Worm (Caenorhabditis elegans) whole organism, young adult: ENCODE measurements around the gene nxf-1.

Experiments
- C06A6.2 ChIP-seq: fragments of 200-800 bp; sonication (Bioruptor generic); conservative IDR thresholded peaks from 2 replicates; pipeline ENCODE4 v1.3.6; 2022; ENCODE audit warnings: missing genetic modification characterization, missing compliant biosample characterization
- C17E4.6 ChIP-seq: fragments of 200-800 bp; sonication (Bioruptor generic); IDR thresholded peaks from 2 replicates; pipeline ENCODE4 v1.3.6; 2022; ENCODE audit warnings: missing genetic modification reagents, missing genetic modification characterization, missing compliant biosample characterization
- F22D6.2 ChIP-seq: sonication (generic microtip); optimal IDR thresholded peaks from 2 replicates; lab custom pipeline; 2016; ENCODE audit warnings: mild to moderate bottlenecking, missing genetic modification characterization, missing compliant biosample characterization
- F33H1.4 ChIP-seq: fragments of 200-800 bp; sonication (Bioruptor generic); IDR thresholded peaks from 2 replicates; pipeline ENCODE4 v1.3.6; 2022; ENCODE audit warnings: missing genetic modification reagents, missing genetic modification characterization, missing compliant biosample characterization
- F39B2.1 ChIP-seq: fragments of 200-800 bp; sonication (Bioruptor generic); IDR thresholded peaks from 2 replicates; pipeline ENCODE4 v1.3.6; 2022; ENCODE audit warnings: missing genetic modification reagents, missing genetic modification characterization, missing compliant biosample characterization
- F55B11.4 ChIP-seq: sonication (generic microtip); optimal IDR thresholded peaks from 2 replicates; lab custom pipeline; 2016; ENCODE audit warnings: missing compliant biosample characterization, missing genetic modification characterization, borderline replicate concordance; ENCODE audit not compliant: insufficient read depth
- K12H6.12 ChIP-seq: fragments of 200-800 bp; sonication (Bioruptor generic); optimal IDR thresholded peaks from 2 replicates; lab custom pipeline; 2018; ENCODE audit warnings: mild to moderate bottlenecking, missing genetic modification characterization, missing compliant biosample characterization
- Y53F4B.3 ChIP-seq: fragments of 200-800 bp; sonication (Bioruptor generic); IDR thresholded peaks from 2 replicates; pipeline ENCODE4 v1.3.6; 2022; ENCODE audit warnings: missing genetic modification reagents, missing genetic modification characterization, missing compliant biosample characterization
- Y79H2A.3 ChIP-seq: fragments of 200-800 bp; sonication (Bioruptor generic); conservative IDR thresholded peaks from 2 replicates; pipeline ENCODE4 v1.3.6; 2022; ENCODE audit warnings: missing genetic modification reagents, missing genetic modification characterization, missing compliant biosample characterization
- atf-7 ChIP-seq: sonication (generic microtip); optimal IDR thresholded peaks from 2 replicates; lab custom pipeline; 2017; ENCODE audit warnings: mild to moderate bottlenecking, missing genetic modification characterization, missing compliant biosample characterization
- athp-1 ChIP-seq: sonication (generic microtip); optimal IDR thresholded peaks from 2 replicates; lab custom pipeline; 2017; ENCODE audit warnings: mild to moderate bottlenecking, missing genetic modification characterization, missing compliant biosample characterization
- attf-5 ChIP-seq: fragments of 200-800 bp; sonication (Bioruptor generic); optimal IDR thresholded peaks from 2 replicates; lab custom pipeline; 2018; ENCODE audit warnings: mild to moderate bottlenecking, missing genetic modification characterization, missing compliant biosample characterization
- attf-6 ChIP-seq: fragments of 200-800 bp; sonication (Bioruptor generic); IDR thresholded peaks from 2 replicates; pipeline ENCODE4 v1.3.6; 2022; ENCODE audit warnings: missing genetic modification reagents, missing genetic modification characterization, missing compliant biosample characterization
- ccch-3 ChIP-seq: fragments of 200-800 bp; sonication (Bioruptor generic); optimal IDR thresholded peaks from 2 replicates; lab custom pipeline; 2018; ENCODE audit warnings: mild to moderate bottlenecking, missing genetic modification characterization, missing compliant biosample characterization
- cebp-2 ChIP-seq: fragments of 200-800 bp; sonication (Bioruptor generic); IDR thresholded peaks from 2 replicates; pipeline ENCODE4 v1.3.6; 2022; ENCODE audit warnings: missing genetic modification characterization, missing compliant biosample characterization
- ceh-100 ChIP-seq: fragments of 200-800 bp; sonication (Bioruptor generic); IDR thresholded peaks from 2 replicates; pipeline ENCODE4 v1.3.6; 2022; ENCODE audit warnings: missing genetic modification reagents, missing genetic modification characterization, missing compliant biosample characterization
- ceh-27 ChIP-seq: fragments of 200-800 bp; sonication (Bioruptor generic); optimal IDR thresholded peaks from 2 replicates; lab custom pipeline; 2018; ENCODE audit warnings: mild to moderate bottlenecking, missing genetic modification characterization, moderate library complexity, missing compliant biosample characterization
- ceh-40 ChIP-seq: fragments of 200-800 bp; sonication (Bioruptor generic); IDR thresholded peaks from 2 replicates; pipeline ENCODE4 v1.3.6; 2022; ENCODE audit warnings: missing genetic modification characterization, missing compliant biosample characterization
- dpff-1 ChIP-seq: sonication (generic microtip); optimal IDR thresholded peaks from 2 replicates; lab custom pipeline; 2017; ENCODE audit warnings: mild to moderate bottlenecking, missing genetic modification characterization, missing compliant biosample characterization
- egl-18 ChIP-seq: fragments of 200-800 bp; sonication (Bioruptor generic); IDR thresholded peaks from 2 replicates; pipeline ENCODE4 v1.3.6; 2022; ENCODE audit warnings: missing genetic modification reagents, missing genetic modification characterization, missing compliant biosample characterization
- egl-44 ChIP-seq: fragments of 200-800 bp; sonication (Bioruptor generic); IDR thresholded peaks from 2 replicates; pipeline ENCODE4 v1.3.6; 2022; ENCODE audit warnings: missing genetic modification reagents, missing genetic modification characterization, missing compliant biosample characterization
- ekl-4 ChIP-seq: fragments of 200-800 bp; sonication (Bioruptor generic); IDR thresholded peaks from 2 replicates; pipeline ENCODE4 v1.3.6; 2022; ENCODE audit warnings: missing genetic modification reagents, missing genetic modification characterization, missing compliant biosample characterization
- gei-17 ChIP-seq: fragments of 200-800 bp; sonication (Bioruptor generic); optimal IDR thresholded peaks from 2 replicates; lab custom pipeline; 2018; ENCODE audit warnings: mild to moderate bottlenecking, missing genetic modification characterization, missing compliant biosample characterization
- hrde-1 ChIP-seq: sonication (generic microtip); optimal IDR thresholded peaks from 2 replicates; lab custom pipeline; 2016; ENCODE audit warnings: missing genetic modification characterization, mild to moderate bottlenecking, missing compliant biosample characterization, moderate library complexity, missing genotype, missing genetic modification reagents, borderline replicate concordance
- hsf-1 ChIP-seq: fragments of 200-800 bp; sonication (Bioruptor generic); IDR thresholded peaks from 2 replicates; pipeline ENCODE4 v1.3.6; 2022; ENCODE audit warnings: missing genetic modification reagents, missing genetic modification characterization, missing compliant biosample characterization
- lin-26 ChIP-seq: fragments of 200-800 bp; sonication (Bioruptor generic); IDR thresholded peaks from 2 replicates; pipeline ENCODE4 v1.3.6; 2022; ENCODE audit warnings: missing genetic modification reagents, missing genetic modification characterization, missing compliant biosample characterization
- lin-35 ChIP-seq, 3 experiments: fragments of 150-350 bp in 2 of 3; sonication (generic microtip) in 1 of 3; optimal IDR thresholded peaks; 2 replicates each; lab custom pipeline; 2014 to 2018; ENCODE audit warnings: missing biosample characterization in 3 of 3, missing genetic modification characterization in 3 of 3, missing genetic modification reagents in 3 of 3
- madf-3 ChIP-seq: fragments of 200-800 bp; sonication (Bioruptor generic); IDR thresholded peaks from 2 replicates; pipeline ENCODE4 v1.3.6; 2022; ENCODE audit warnings: missing genetic modification reagents, missing genetic modification characterization, missing compliant biosample characterization
- madf-8 ChIP-seq: fragments of 200-800 bp; sonication (Bioruptor generic); conservative IDR thresholded peaks from 2 replicates; pipeline ENCODE4 v1.3.6; 2022; ENCODE audit warnings: missing genetic modification reagents, missing genetic modification characterization, missing compliant biosample characterization
- mcd-1 ChIP-seq: fragments of 200-800 bp; sonication (Bioruptor generic); IDR thresholded peaks from 2 replicates; pipeline ENCODE4 v1.3.6; 2022; ENCODE audit warnings: missing genetic modification reagents, missing genetic modification characterization, missing compliant biosample characterization
- nfyb-1 ChIP-seq: fragments of 200-800 bp; sonication (Bioruptor generic); IDR thresholded peaks from 2 replicates; pipeline ENCODE4 v1.3.6; 2022; ENCODE audit warnings: missing genetic modification reagents, missing genetic modification characterization, missing compliant biosample characterization
- nhr-27 ChIP-seq: fragments of 200-800 bp; sonication (Bioruptor generic); optimal IDR thresholded peaks from 2 replicates; lab custom pipeline; 2018; ENCODE audit warnings: mild to moderate bottlenecking, missing genetic modification characterization, moderate library complexity, missing compliant biosample characterization
- nhr-80 ChIP-seq: sonication (generic microtip); optimal IDR thresholded peaks from 2 replicates; lab custom pipeline; 2016; ENCODE audit warnings: missing genetic modification characterization, missing compliant biosample characterization
- nhr-90 ChIP-seq: sonication (generic microtip); optimal IDR thresholded peaks from 2 replicates; lab custom pipeline; 2016; ENCODE audit warnings: missing genotype, mild to moderate bottlenecking, missing genetic modification characterization, missing compliant biosample characterization
- repo-1 ChIP-seq: sonication (generic microtip); optimal IDR thresholded peaks from 2 replicates; lab custom pipeline; 2017; ENCODE audit warnings: mild to moderate bottlenecking, missing genetic modification characterization, missing compliant biosample characterization
- sea-2 ChIP-seq: fragments of 200-800 bp; sonication (Bioruptor generic); IDR thresholded peaks from 2 replicates; pipeline ENCODE4 v1.3.6; 2022; ENCODE audit warnings: missing genetic modification characterization, missing compliant biosample characterization
- snpc-1.3 ChIP-seq: sonication (generic microtip); optimal IDR thresholded peaks from 2 replicates; lab custom pipeline; 2017; ENCODE audit warnings: missing genetic modification characterization, mild to moderate bottlenecking, missing compliant biosample characterization, antibody characterized with exemption, moderate library complexity, missing genotype, missing genetic modification reagents; ENCODE audit not compliant: insufficient read depth
- snpc-4 ChIP-seq, 5 experiments: fragments of 150-350 bp in 1 of 5; sonication (generic microtip) in 4 of 5; optimal IDR thresholded peaks; 2 replicates each; lab custom pipeline; 2014 to 2018; ENCODE audit warnings: missing genetic modification characterization in 5 of 5, missing biosample characterization in 3 of 5, antibody characterized with exemption in 2 of 5, mild to moderate bottlenecking in 2 of 5, missing compliant biosample characterization in 2 of 5, missing genotype in 2 of 5, moderate library complexity in 2 of 5, missing genetic modification reagents in 1 of 5
- sptf-2 ChIP-seq: fragments of 200-800 bp; sonication (Bioruptor generic); optimal IDR thresholded peaks from 2 replicates; lab custom pipeline; 2018; ENCODE audit warnings: mild to moderate bottlenecking, missing genetic modification characterization, missing compliant biosample characterization
- unc-130 ChIP-seq: sonication (generic microtip); optimal IDR thresholded peaks from 2 replicates; lab custom pipeline; 2016; ENCODE audit warnings: missing genetic modification reagents, missing genetic modification characterization, missing compliant biosample characterization
- unc-62 ChIP-seq: fragments of 150-350 bp; optimal IDR thresholded peaks from 2 replicates; lab custom pipeline; 2014; ENCODE audit warnings: missing biosample characterization, missing genetic modification reagents, missing genetic modification characterization
- xnd-1 ChIP-seq: sonication (generic microtip); optimal IDR thresholded peaks from 2 replicates; lab custom pipeline; 2016; ENCODE audit warnings: missing genotype, missing genetic modification reagents, missing genetic modification characterization, missing compliant biosample characterization
- zfh-2 ChIP-seq: fragments of 200-800 bp; sonication (Bioruptor generic); conservative IDR thresholded peaks from 2 replicates; pipeline ENCODE4 v1.3.6; 2022; ENCODE audit warnings: missing genetic modification reagents, missing genetic modification characterization, missing compliant biosample characterization
- ztf-18 ChIP-seq: sonication (generic microtip); optimal IDR thresholded peaks from 2 replicates; lab custom pipeline; 2016; ENCODE audit warnings: missing genotype, mild to moderate bottlenecking, missing genetic modification characterization, missing compliant biosample characterization
- ztf-22 ChIP-seq: fragments of 200-800 bp; sonication (Bioruptor generic); optimal IDR thresholded peaks from 2 replicates; lab custom pipeline; 2018; ENCODE audit warnings: mild to moderate bottlenecking, missing genetic modification characterization, moderate library complexity, missing compliant biosample characterization
- ztf-25 ChIP-seq: fragments of 200-800 bp; sonication (Bioruptor generic); IDR thresholded peaks from 2 replicates; pipeline ENCODE4 v1.3.6; 2022; ENCODE audit warnings: missing genetic modification reagents, missing genetic modification characterization, missing compliant biosample characterization
- ztf-26 ChIP-seq: sonication (generic microtip); optimal IDR thresholded peaks from 2 replicates; lab custom pipeline; 2017; ENCODE audit warnings: missing genetic modification characterization, missing compliant biosample characterization
- ztf-28 ChIP-seq: fragments of 200-800 bp; sonication (Bioruptor generic); IDR thresholded peaks from 2 replicates; pipeline ENCODE4 v1.3.6; 2022; ENCODE audit warnings: missing genetic modification reagents, missing genetic modification characterization, missing compliant biosample characterization

Gene nxf-1

DNA sequence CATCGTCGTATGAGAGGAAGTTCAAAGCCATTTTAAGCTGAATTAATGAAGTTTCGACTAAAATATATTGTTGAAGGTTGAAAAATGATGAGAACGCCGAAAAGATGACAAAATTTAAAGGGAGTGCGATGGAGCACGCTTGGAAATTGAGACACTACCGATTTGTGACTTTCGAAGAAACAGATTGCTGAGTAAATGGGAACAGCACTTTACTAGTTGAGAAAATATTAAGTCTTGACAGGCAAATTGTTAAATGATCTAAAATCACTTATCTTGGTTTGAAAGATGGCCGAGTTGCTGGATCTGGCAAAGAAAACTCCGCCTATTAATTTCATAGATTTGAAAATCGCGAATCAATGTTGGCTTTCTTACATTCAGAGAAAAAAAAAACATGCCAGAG is 8.5 kb upstream of the nxf-1 start, which contains the start of gene rpoa-12:
Gene rpoa-12 (minus strand): TSS at position 37 of the 400 bp plus-strand sequence.
- TF ChIP-seq ztf-18 (peak; percentile 5), ceh-100 (GFP tag; lab: Robert Waterston, UW) (peak; percentile 88), atf-7 (no peak), C06A6.2 (GFP tag; lab: Robert Waterston, UW) (no peak), repo-1 (tag; lab: Kevin White, UChicago) (no peak), K12H6.12 (tag; lab: Kevin White, UChicago) (peak; percentile 17), lin-26 (GFP tag; lab: Robert Waterston, UW) (no peak), xnd-1 (tag; lab: Kevin White, UChicago) (no peak), nhr-90 (tag; lab: Kevin White, UChicago) (no peak), lin-35 (GFP tag; optimal IDR thresholded peaks at IDR 0.05; lab: Kevin White, UChicago) (no peak), snpc-1.3 (no peak), Y53F4B.3 (GFP tag; lab: Robert Waterston, UW) (no peak), gei-17 (GFP tag; lab: Kevin White, UChicago) (no peak), mcd-1 (GFP tag; lab: Robert Waterston, UW) (peak; percentile 42; the same call in 1 of the 2 replicates), ztf-26 (no peak), egl-18 (GFP tag; lab: Robert Waterston, UW) (no peak), F33H1.4 (GFP tag; lab: Robert Waterston, UW) (no peak), snpc-4 (GFP tag; optimal IDR thresholded peaks at IDR 0.05; lab: Kevin White, UChicago) (no peak), snpc-4 (tag; optimal IDR thresholded peaks at IDR 0.05; lab: Kevin White, UChicago) (peak in 1 of 4 experiments; percentile 42), ztf-25 (GFP tag; lab: Robert Waterston, UW) (0 out of 2 replicates have a peak, but pooled peaks have one; percentile 23), C17E4.6 (GFP tag; lab: Robert Waterston, UW) (no peak), nhr-80 (no peak), cebp-2 (GFP tag; lab: Robert Waterston, UW) (no peak), ceh-40 (GFP tag; lab: Robert Waterston, UW) (no peak), F55B11.4 (tag; lab: Kevin White, UChicago) (no peak), ekl-4 (GFP tag; lab: Robert Waterston, UW) (0 out of 2 replicates have a peak, but pooled peaks have one; percentile 34), madf-3 (GFP tag; lab: Robert Waterston, UW) (no peak), attf-6 (GFP tag; lab: Robert Waterston, UW) (0 out of 2 replicates have a peak, but pooled peaks have one; percentile 10), hrde-1 (no peak), hsf-1 (GFP tag; lab: Robert Waterston, UW) (0 out of 2 replicates have a peak, but pooled peaks have one; percentile 38), attf-5 (GFP tag; lab: Kevin White, UChicago) (peak; percentile 8), egl-44 (no peak), nhr-27 (tag; lab: Kevin White, UChicago) (no peak), ztf-28 (GFP tag; lab: Robert Waterston, UW) (no peak), sptf-2 (GFP tag; lab: Kevin White, UChicago) (no peak), ceh-27 (GFP tag; lab: Kevin White, UChicago) (peak; percentile 39), ccch-3 (no peak), unc-130 (GFP tag; lab: Kevin White, UChicago) (peak; percentile 8)

DNA sequence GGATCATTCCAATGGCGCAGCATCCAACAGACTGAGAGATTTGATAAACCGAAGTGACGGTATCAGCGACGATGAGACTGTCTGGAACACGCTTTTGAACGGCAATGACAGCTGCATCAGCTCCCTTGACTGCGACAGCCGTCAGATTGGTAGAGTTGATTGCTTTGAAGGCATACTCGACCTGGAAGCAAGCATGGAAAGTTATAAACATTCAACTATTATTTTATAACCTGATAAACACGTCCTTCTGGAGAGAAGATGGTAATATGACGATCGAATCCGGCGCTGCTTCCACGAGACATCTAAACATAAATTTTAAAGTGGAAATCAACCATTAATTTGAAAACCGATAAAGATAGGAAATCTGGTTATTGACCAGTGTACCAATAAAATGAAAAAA is 7.5 kb upstream of the nxf-1 start, which contains the start of gene pas-1:
Gene pas-1 (minus strand): TSS at position 302 of the 400 bp plus-strand sequence.
- TF ChIP-seq athp-1 (peak; percentile 17), unc-62 (no peak), ztf-28 (GFP tag; lab: Robert Waterston, UW) (no peak), nfyb-1 (GFP tag; lab: Robert Waterston, UW) (peak; percentile 18; the same call in 1 of the 2 replicates), egl-18 (GFP tag; lab: Robert Waterston, UW) (no peak), ztf-22 (GFP tag; lab: Kevin White, UChicago) (no peak), F39B2.1 (0 out of 2 replicates have a peak, but pooled peaks have one; percentile 18), Y79H2A.3 (GFP tag; lab: Robert Waterston, UW) (no peak), madf-8 (GFP tag; lab: Robert Waterston, UW) (no peak), F22D6.2 (tag; lab: Kevin White, UChicago) (no peak), ztf-25 (GFP tag; lab: Robert Waterston, UW) (0 out of 2 replicates have a peak, but pooled peaks have one; percentile 19), sea-2 (GFP tag; lab: Robert Waterston, UW) (no peak), zfh-2 (GFP tag; lab: Robert Waterston, UW) (0 out of 2 replicates have a peak, but pooled peaks have one; percentile 16), dpff-1 (tag; lab: Kevin White, UChicago) (no peak)
